Worm (Caenorhabditis elegans): Measurements from ENCODE around the gene snr-4.

Gene snr-4

DNA sequence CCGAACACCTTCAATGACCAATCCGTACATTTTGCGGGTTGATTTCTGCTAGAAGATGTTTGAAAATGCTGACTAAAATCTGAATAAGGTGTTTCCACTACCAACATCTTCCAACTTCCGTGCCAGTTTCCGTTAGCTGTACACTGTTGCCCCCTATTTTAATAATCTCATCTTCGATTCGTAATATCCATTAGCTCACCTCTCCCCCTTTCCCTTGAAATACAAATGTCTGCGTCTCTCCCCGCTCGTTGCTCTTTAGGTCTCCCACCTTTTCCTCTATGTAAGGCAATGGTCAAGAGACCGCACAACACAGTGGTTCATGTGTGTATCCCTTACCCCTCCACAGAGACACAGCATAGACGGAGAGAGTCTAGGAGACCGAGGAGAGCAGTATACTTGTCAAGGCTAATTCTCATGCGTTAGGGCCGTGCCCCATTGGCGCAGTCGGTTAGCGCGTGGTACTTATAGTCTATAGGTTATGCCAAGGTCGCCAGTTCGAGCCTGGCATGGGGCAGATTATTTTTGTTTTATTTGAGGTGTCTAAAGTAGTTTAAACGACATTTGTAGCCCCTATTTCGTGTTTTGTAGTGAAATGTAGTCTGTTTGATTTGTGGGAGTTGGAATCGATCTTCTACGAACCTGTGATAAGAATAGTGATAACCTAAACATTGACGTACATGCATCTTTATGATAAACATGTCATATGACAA is 22.4 kb upstream of the snr-4 start, which contains the start of gene gcy-33 (continued):
- TF ChIP-seq akir-1 (GFP tag; optimal IDR thresholded peaks at IDR 0.05) (peak; percentile 66), tbx-9 (tag; optimal IDR thresholded peaks at IDR 0.05; ENCODE audit: borderline replicate concordance) (no peak), ztf-22 (GFP tag; optimal IDR thresholded peaks at IDR 0.05) (peak; percentile 94), madf-8 (GFP tag; conservative IDR thresholded peaks at IDR 0.05) (peak; percentile 47), xnd-1 (tag; optimal IDR thresholded peaks at IDR 0.05) (no peak), lag-1 (GFP tag; IDR thresholded peaks at IDR 0.05) (peak; percentile 85; the same call in 1 of the 2 replicates), T26A5.8 (tag; optimal IDR thresholded peaks at IDR 0.05) (peak; percentile 83), ztf-25 (GFP tag; IDR thresholded peaks at IDR 0.05) (peak; percentile 77), B0035.1 (tag; optimal IDR thresholded peaks at IDR 0.05) (peak; percentile 72), nfyb-1 (GFP tag; IDR thresholded peaks at IDR 0.05) (peak; percentile 95), zim-3 (tag; optimal IDR thresholded peaks at IDR 0.05) (peak; percentile 92), lin-54 (GFP tag; optimal IDR thresholded peaks at IDR 0.05) (peak; percentile 73), nhr-27 (tag; optimal IDR thresholded peaks at IDR 0.05) (peak; percentile 81), him-1 (tag; optimal IDR thresholded peaks at IDR 0.05) (peak; percentile 93), F49E8.2 (tag; optimal IDR thresholded peaks at IDR 0.05; ENCODE audit: insufficient read depth) (peak; percentile 59), egl-44 (GFP tag; IDR thresholded peaks at IDR 0.05) (peak; percentile 90), ets-4 (GFP tag; optimal IDR thresholded peaks at IDR 0.05) (peak; percentile 96), ceh-40 (GFP tag; IDR thresholded peaks at IDR 0.05) (peak; percentile 12; the same call in 1 of the 2 replicates), ceh-27 (GFP tag; optimal IDR thresholded peaks at IDR 0.05) (peak; percentile 86), ztf-6 (GFP tag; IDR thresholded peaks at IDR 0.05) (peak; percentile 63; the same call in 1 of the 2 replicates), tbp1 (GFP tag; optimal IDR thresholded peaks at IDR 0.05) (peak; percentile 99), F33H1.4 (GFP tag; IDR thresholded peaks at IDR 0.05) (peak; percentile 29; the same call in 1 of the 2 replicates), cebp-2 (GFP tag; IDR thresholded peaks at IDR 0.05) (peak; percentile 85; the same call in 1 of the 2 replicates), ekl-4 (GFP tag; IDR thresholded peaks at IDR 0.05) (peak; percentile 91), chd-7 (tag; optimal IDR thresholded peaks at IDR 0.05) (peak; percentile 93), B0019.2 (GFP tag; conservative IDR thresholded peaks at IDR 0.05) (no peak), ceh-100 (GFP tag; IDR thresholded peaks at IDR 0.05) (peak; percentile 79), ceh-79 (tag; optimal IDR thresholded peaks at IDR 0.05) (no peak), hlh-26 (GFP tag; conservative IDR thresholded peaks at IDR 0.05) (no peak), pha-4 (tag; optimal IDR thresholded peaks at IDR 0.05) (no peak), ceh-58 (GFP tag; IDR thresholded peaks at IDR 0.05) (0 out of 2 replicates have a peak, but pooled peaks have one; percentile 15), sdz-38 (tag; optimal IDR thresholded peaks at IDR 0.05) (no peak), sptf-2 (GFP tag; optimal IDR thresholded peaks at IDR 0.05) (peak; percentile 82), die-1 (tag; optimal IDR thresholded peaks at IDR 0.05) (peak; percentile 89)

DNA sequence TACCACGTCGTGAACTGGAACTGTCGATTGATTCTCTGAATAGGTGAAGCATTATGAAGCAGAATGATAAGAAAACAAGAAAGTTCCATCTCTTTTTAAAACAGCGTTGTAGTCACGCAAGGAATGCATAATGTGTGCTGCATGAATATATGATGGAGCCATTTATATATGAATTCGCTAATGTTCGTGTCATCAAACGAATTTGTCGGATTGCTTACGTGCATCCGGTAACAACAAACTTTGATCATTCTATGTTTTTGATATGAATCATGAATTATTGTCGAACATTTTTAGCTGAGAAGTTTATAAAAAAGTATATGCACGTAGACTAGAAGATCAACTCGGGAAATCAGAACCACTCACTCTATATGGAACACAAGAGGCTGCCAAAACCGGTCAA is 17.9 kb upstream of the snr-4 start:
- no peak for TF ChIP-seq hmg-1.2 (GFP tag; IDR thresholded peaks at IDR 0.05)
- TF ChIP-seq K12H6.12 (tag; optimal IDR thresholded peaks at IDR 0.05), result no peak
- no peak for TF ChIP-seq ceh-40 (GFP tag; IDR thresholded peaks at IDR 0.05)
- no peak for TF ChIP-seq Y67H2A.10 (GFP tag; conservative IDR thresholded peaks at IDR 0.05)
- no peak for TF ChIP-seq snpc-1.3 (tag; optimal IDR thresholded peaks at IDR 0.05; ENCODE audit: insufficient read depth)
- no peak for TF ChIP-seq lsl-1 (GFP tag; optimal IDR thresholded peaks at IDR 0.05)
- no peak for TF ChIP-seq tlf-1 (GFP tag; optimal IDR thresholded peaks at IDR 0.05)
- no peak for TF ChIP-seq ceh-91 (GFP tag; IDR thresholded peaks at IDR 0.05)
- TF ChIP-seq athp-1 (tag; optimal IDR thresholded peaks at IDR 0.05), result no peak
- TF ChIP-seq let-526 (GFP tag; IDR thresholded peaks at IDR 0.05), result no peak
- no peak for TF ChIP-seq ccch-3 (GFP tag; optimal IDR thresholded peaks at IDR 0.05)
- no peak for TF ChIP-seq attf-5 (GFP tag; optimal IDR thresholded peaks at IDR 0.05)
- TF ChIP-seq mes-4 (tag; optimal IDR thresholded peaks at IDR 0.05), result no peak
- TF ChIP-seq snpc-3.4 (tag; optimal IDR thresholded peaks at IDR 0.05), result no peak
- no peak for TF ChIP-seq cebp-2 (GFP tag; IDR thresholded peaks at IDR 0.05)
- TF ChIP-seq lin-35 (GFP tag; optimal IDR thresholded peaks at IDR 0.05), result no peak
- TF ChIP-seq T26A5.8 (tag; optimal IDR thresholded peaks at IDR 0.05), result no peak
- TF ChIP-seq ceh-100 (GFP tag; IDR thresholded peaks at IDR 0.05), result no peak

Measured in whole organism, young adult.